Fruit fly (Drosophila melanogaster): ENCODE measurements around the gene PpD3.

DNA sequence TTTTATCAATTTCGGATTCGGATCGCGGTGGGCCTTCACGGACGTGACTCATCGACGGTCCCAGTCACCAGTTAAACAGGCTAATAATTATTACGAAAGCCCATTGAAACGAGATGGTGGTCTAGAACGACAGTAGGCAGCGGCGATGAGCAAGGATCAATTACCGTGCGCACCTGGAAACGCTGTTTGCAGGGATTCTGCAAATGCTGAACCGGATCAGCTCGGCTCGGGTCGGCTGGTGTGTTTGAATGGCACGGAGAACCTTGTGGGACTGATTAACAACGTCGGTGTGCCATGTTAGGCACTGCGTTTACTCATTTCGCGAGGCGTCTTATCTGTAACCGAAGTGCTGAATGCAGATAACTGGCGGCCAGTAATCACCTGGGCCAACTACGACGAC lies 26.5 kb downstream of the PpD3 start, which contains the start of gene Whamy:
- no peak for TF ChIP-seq CTCF (optimal IDR thresholded peaks at IDR 0.05)
- TF ChIP-seq CG8478 (optimal IDR thresholded peaks at IDR 0.05), result no peak

Measured in S2 (cell line).